Worm (Caenorhabditis elegans): ENCODE data around the gene ced-9.

ced-9 gene

ce11 chrIII:10336109-10336508 is 1.1 kb downstream of the ced-9 start:
- TF ChIP-seq bed-3 (GFP tag; optimal IDR thresholded peaks at IDR 0.05) (no peak), unc-120 (tag; optimal IDR thresholded peaks at IDR 0.05; ENCODE audit: poor library complexity, severe bottlenecking) (no peak), unc-39 (tag; optimal IDR thresholded peaks at IDR 0.05) (no peak), unc-62 (GFP tag; optimal IDR thresholded peaks at IDR 0.05) (no peak), mep-1 (tag; optimal IDR thresholded peaks at IDR 0.05) (no peak), nhr-76 (tag; optimal IDR thresholded peaks at IDR 0.05) (no peak), lin-32 (GFP tag; optimal IDR thresholded peaks at IDR 0.05) (no peak), ces-1 (GFP tag; optimal IDR thresholded peaks at IDR 0.05) (no peak), elt-1 (tag; optimal IDR thresholded peaks at IDR 0.05; ENCODE audit: borderline replicate concordance, insufficient read depth) (no peak), tbx-8 (GFP tag; optimal IDR thresholded peaks at IDR 0.05) (no peak), ham-2 (GFP tag; optimal IDR thresholded peaks at IDR 0.05) (no peak), elt-3 (tag; optimal IDR thresholded peaks at IDR 0.05) (no peak), snpc-4 (tag; optimal IDR thresholded peaks at IDR 0.05) (no peak), mab-5 (tag; optimal IDR thresholded peaks at IDR 0.05) (no peak), drap-1 (GFP tag; optimal IDR thresholded peaks at IDR 0.05) (no peak), sem-2 (GFP tag; optimal IDR thresholded peaks at IDR 0.05) (no peak), nhr-12 (tag; optimal IDR thresholded peaks at IDR 0.05) (no peak)

DNA sequence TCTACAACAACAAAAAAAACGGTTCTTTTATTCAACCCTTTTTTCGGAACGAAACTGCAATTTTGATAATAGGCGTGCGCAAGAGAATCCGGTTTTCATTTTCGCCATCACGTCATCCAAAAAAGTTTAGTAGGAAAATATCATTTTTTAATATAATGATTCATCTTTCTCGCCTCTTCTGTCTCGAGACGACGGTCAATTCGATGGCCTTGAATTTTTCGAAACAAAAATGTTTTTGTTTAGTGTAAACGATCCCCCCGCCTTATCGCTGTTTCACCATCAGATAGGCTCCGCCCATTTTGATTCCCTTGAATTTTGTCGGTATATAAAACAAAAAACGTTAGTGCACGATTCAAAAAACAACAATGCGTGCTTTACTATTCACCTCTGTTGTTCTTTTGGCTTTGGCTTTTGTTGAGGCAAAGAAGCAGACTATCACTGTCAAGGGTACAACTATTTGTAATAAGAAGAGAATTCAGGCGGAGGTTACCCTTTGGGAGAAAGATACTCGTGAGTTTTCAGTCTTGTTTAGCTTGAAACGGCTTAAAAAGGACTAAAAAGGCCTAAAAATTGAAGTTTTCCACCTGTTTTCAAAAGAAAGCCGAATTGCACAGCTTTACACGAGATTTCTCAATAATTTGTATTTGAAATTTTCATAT is 2.7 kb downstream of the ced-9 start, which contains the start of gene ttr-15:
TSS of gene ttr-15 (plus strand) at position 340 of the 659 bp plus-strand sequence.
- TF ChIP-seq mep-1 (tag; optimal IDR thresholded peaks at IDR 0.05) (no peak), ceh-43 (GFP tag; optimal IDR thresholded peaks at IDR 0.05) (no peak), cnd-1 (tag; optimal IDR thresholded peaks at IDR 0.05) (no peak), snpc-4 (tag; optimal IDR thresholded peaks at IDR 0.05) (no peak), ceh-83 (GFP tag; optimal IDR thresholded peaks at IDR 0.05) (no peak)

DNA sequence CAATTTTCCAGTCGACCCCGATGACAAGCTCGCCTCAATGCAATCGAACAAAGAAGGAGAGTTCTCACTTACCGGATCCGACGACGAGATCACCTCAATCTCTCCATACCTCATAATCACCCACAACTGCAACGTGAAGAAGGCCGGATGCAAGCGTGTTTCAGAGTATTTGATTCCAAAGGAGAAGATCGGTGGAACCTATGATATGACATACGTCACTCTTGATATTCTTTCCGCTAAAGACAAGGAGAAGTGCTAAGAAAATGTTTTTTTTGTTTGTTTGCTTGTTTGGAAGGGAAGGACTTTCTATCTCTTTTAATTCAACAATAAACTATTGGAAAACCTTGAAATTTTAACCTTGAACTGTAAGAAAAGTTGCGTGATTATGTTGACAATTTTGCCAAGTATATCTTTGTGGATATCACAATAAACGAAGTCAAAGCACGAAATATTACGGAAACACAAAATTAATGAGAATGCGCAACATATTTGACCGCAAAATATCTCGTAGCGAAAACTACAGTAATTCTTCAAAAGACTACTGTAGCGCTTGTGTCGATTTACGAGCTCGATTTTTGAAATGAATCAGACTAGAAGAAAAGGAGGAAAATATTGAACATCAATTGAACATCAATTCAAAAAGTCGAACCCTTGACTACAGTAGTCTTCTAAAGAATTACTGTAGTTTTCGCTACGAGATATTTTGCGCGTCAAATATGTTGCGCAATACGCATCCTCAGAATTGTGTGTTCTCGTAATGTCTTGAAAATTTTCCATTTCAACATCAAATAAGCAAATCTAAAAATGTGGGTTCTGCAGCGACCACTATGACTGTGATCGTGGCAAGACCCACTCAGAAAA is 4.2 kb downstream of the ced-9 start:
- TF ChIP-seq ces-1 (GFP tag; optimal IDR thresholded peaks at IDR 0.05) (no peak), zip-8 (tag; optimal IDR thresholded peaks at IDR 0.05) (peak; percentile 89), nhr-2 (tag; optimal IDR thresholded peaks at IDR 0.05) (no peak), unc-62 (GFP tag; optimal IDR thresholded peaks at IDR 0.05) (no peak)

DNA sequence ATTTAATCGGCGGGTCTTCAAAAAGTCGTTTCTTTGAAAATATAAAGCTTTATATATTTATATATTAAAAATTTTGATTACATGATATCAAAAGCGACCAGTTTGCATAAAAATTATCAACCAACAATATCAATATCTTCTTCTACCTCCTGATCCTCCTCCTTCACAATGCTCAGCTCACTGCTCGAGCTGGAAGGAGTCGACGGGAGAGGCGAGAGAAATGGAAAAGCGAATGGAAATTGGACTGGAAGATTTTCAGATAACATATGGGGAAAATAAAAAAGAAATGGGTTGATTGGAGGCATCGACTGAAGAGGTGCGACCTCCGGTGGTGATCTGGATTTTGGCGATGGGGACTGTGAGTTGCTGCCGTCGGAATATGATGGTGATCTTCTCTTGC is 5.0 kb downstream of the ced-9 start:
- TF ChIP-seq lin-13 (tag; optimal IDR thresholded peaks at IDR 0.05), result no peak
- TF ChIP-seq ham-2 (GFP tag; optimal IDR thresholded peaks at IDR 0.05), result no peak
- no peak for TF ChIP-seq nhr-2 (tag; optimal IDR thresholded peaks at IDR 0.05)
- TF ChIP-seq M03D4.4 (tag; optimal IDR thresholded peaks at IDR 0.05), result no peak
- TF ChIP-seq flh-1 (GFP tag; optimal IDR thresholded peaks at IDR 0.05), result no peak
- TF ChIP-seq sem-2 (GFP tag; optimal IDR thresholded peaks at IDR 0.05), result no peak

DNA sequence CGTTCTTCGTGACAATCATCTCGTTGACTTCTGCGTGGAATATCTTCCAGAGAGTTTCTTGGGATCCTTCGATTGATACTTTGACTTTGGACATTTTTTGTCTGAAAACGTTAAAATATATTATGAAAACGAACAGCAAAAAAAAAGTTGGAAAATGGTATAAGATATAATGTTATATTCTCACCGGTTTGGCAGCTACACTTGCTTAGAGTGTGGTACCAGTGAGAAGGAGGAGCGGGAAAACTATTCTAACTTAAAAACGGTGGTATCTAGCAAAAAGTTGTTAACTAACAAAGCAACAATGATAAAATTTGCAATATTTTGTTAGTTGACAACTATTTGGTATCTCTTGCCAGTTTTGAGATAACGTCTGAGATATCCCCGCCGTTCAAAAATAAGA is 6.8 kb downstream of the ced-9 start, which contains the start of gene tbx-9:
TSS of gene tbx-9 (minus strand) at position 101 of the 400 bp plus-strand sequence.
- TF ChIP-seq nhr-76 (tag; optimal IDR thresholded peaks at IDR 0.05) (no peak), elt-1 (tag; optimal IDR thresholded peaks at IDR 0.05; ENCODE audit: borderline replicate concordance, insufficient read depth) (no peak), ceh-39 (tag; optimal IDR thresholded peaks at IDR 0.05) (no peak), zip-8 (tag; optimal IDR thresholded peaks at IDR 0.05) (no peak), unc-39 (tag; optimal IDR thresholded peaks at IDR 0.05) (no peak), tbx-8 (GFP tag; optimal IDR thresholded peaks at IDR 0.05) (no peak), lin-32 (GFP tag; optimal IDR thresholded peaks at IDR 0.05) (no peak), ces-1 (GFP tag; optimal IDR thresholded peaks at IDR 0.05) (no peak), M03D4.4 (tag; optimal IDR thresholded peaks at IDR 0.05) (no peak)

DNA sequence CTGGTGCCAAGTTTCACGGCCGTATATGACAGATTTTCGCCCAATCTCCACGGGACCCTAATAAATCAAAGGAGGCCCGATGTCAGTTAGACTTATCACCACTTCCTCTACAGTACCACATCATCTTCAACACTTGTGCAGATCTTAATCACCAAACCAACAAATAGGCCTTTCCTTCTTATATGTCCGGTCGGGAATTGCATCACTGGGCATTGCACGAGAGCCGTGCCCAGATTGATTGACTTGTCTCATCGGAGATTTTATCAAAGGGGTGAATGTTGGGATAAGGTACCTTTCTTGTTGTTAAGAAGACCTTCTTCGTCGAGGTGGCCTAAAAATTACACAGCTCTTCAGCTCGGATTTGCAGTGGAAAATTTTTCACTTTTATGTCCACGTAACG is 9.8 kb downstream of the ced-9 start:
- TF ChIP-seq elt-1 (tag; optimal IDR thresholded peaks at IDR 0.05; ENCODE audit: borderline replicate concordance, insufficient read depth) (peak; percentile 83), ztf-11 (tag; optimal IDR thresholded peaks at IDR 0.05) (no peak), lsy-2 (tag; optimal IDR thresholded peaks at IDR 0.05) (no peak), nhr-12 (tag; optimal IDR thresholded peaks at IDR 0.05) (no peak), nhr-2 (tag; optimal IDR thresholded peaks at IDR 0.05) (peak; percentile 5), lin-13 (tag; optimal IDR thresholded peaks at IDR 0.05) (no peak), flh-1 (GFP tag; optimal IDR thresholded peaks at IDR 0.05) (no peak), nhr-237 (tag; optimal IDR thresholded peaks at IDR 0.05) (no peak), drap-1 (GFP tag; optimal IDR thresholded peaks at IDR 0.05) (no peak), unc-62 (GFP tag; optimal IDR thresholded peaks at IDR 0.05) (peak; percentile 63), sem-2 (GFP tag; optimal IDR thresholded peaks at IDR 0.05) (no peak), zip-8 (tag; optimal IDR thresholded peaks at IDR 0.05) (no peak)
